Fruit fly (Drosophila melanogaster): ENCODE data around the gene CG1958.

CG1958 gene

dm6 chrX:7302329-7302728 is 35.6 kb downstream of the CG1958 start (continued):
- TF ChIP-seq org-1 (GFP tag; optimal IDR thresholded peaks at IDR 0.05) (no peak), CG13424 (tag; optimal IDR thresholded peaks at IDR 0.05) (peak; percentile 27), CG6683 (GFP tag; optimal IDR thresholded peaks at IDR 0.05) (no peak), CoRest (tag; optimal IDR thresholded peaks at IDR 0.05) (peak; percentile 35), Dad (GFP tag; optimal IDR thresholded peaks at IDR 0.05) (no peak), E2f2 (GFP tag; IDR thresholded peaks at IDR 0.05) (no peak), CG9215 (GFP tag; IDR thresholded peaks at IDR 0.05) (no peak), lab (GFP tag; optimal IDR thresholded peaks at IDR 0.05) (no peak), CG2875 (GFP tag; optimal IDR thresholded peaks at IDR 0.05) (peak; percentile 16), nom (GFP tag; optimal IDR thresholded peaks at IDR 0.05) (peak; percentile 87), CG4820 (GFP tag; optimal IDR thresholded peaks at IDR 0.05) (peak; percentile 7), mam (GFP tag; optimal IDR thresholded peaks at IDR 0.05) (no peak), CG1603 (tag; optimal IDR thresholded peaks at IDR 0.05) (peak; percentile 35), prd (optimal IDR thresholded peaks at IDR 0.05) (no peak), prd (GFP tag; IDR thresholded peaks at IDR 0.05) (peak; percentile 65; the same call in 2 of the 3 replicates), CG12769 (tag; optimal IDR thresholded peaks at IDR 0.05) (no peak), ato (GFP tag; IDR thresholded peaks at IDR 0.05; ENCODE audit: partially characterized antibody) (no peak), fu2 (GFP tag; optimal IDR thresholded peaks at IDR 0.05) (no peak), CG18599 (GFP tag; optimal IDR thresholded peaks at IDR 0.05) (no peak), vnd (GFP tag; IDR thresholded peaks at IDR 0.05; ENCODE audit: partially characterized antibody) (no peak), tup (GFP tag; optimal IDR thresholded peaks at IDR 0.05) (no peak), CG32772 (GFP tag; IDR thresholded peaks at IDR 0.05) (peak; percentile 54; the same call in 1 of the 2 replicates), dmrt11E (tag; optimal IDR thresholded peaks at IDR 0.05) (peak; percentile 62), cwo (GFP tag; optimal IDR thresholded peaks at IDR 0.05) (no peak), Adf1 (GFP tag; IDR thresholded peaks at IDR 0.05) (no peak), stc (GFP tag; IDR thresholded peaks at IDR 0.05) (0 out of 2 replicates have a peak, but pooled peaks have one; percentile 16), Hr3 (GFP tag; optimal IDR thresholded peaks at IDR 0.05) (no peak), CG8478 (optimal IDR thresholded peaks at IDR 0.05) (no peak), Dip2 (GFP tag; IDR thresholded peaks at IDR 0.05) (no peak), CG8089 (GFP tag; optimal IDR thresholded peaks at IDR 0.05) (no peak), schlank (tag; optimal IDR thresholded peaks at IDR 0.05) (no peak), CG18619 (GFP tag; optimal IDR thresholded peaks at IDR 0.05) (no peak), ewg (GFP tag; optimal IDR thresholded peaks at IDR 0.05) (peak; percentile 4), BEAF-32 (GFP tag; optimal IDR thresholded peaks at IDR 0.05) (no peak), Xbp1 (GFP tag; optimal IDR thresholded peaks at IDR 0.05) (peak; percentile 42), CG9932 (GFP tag; IDR thresholded peaks at IDR 0.05) (no peak), Tbp (GFP tag; optimal IDR thresholded peaks at IDR 0.05) (no peak), ci (GFP tag; IDR thresholded peaks at IDR 0.05) (0 out of 3 replicates have a peak, but pooled peaks have one; percentile 42), twi (tag; optimal IDR thresholded peaks at IDR 0.05) (no peak), ATbp (GFP tag; optimal IDR thresholded peaks at IDR 0.05) (peak; percentile 11), Pdp1 (GFP tag; optimal IDR thresholded peaks at IDR 0.05) (peak in 1 of 2 experiments; percentile 2), sens (GFP tag) (peak; percentile 83), gce (GFP tag; IDR thresholded peaks at IDR 0.05) (no peak), CG10654 (GFP tag; optimal IDR thresholded peaks at IDR 0.05) (no peak), ssp (GFP tag; IDR thresholded peaks at IDR 0.05) (peak; percentile 13; the same call in 1 of the 2 replicates), CG10267 (tag; optimal IDR thresholded peaks at IDR 0.05) (peak; percentile 14), Meics (GFP tag; optimal IDR thresholded peaks at IDR 0.05) (no peak), Hand (GFP tag; optimal IDR thresholded peaks at IDR 0.05) (no peak), Gsc (GFP tag; IDR thresholded peaks at IDR 0.05) (no peak), CG6813 (GFP tag; optimal IDR thresholded peaks at IDR 0.05) (no peak), MBD-R2 (GFP tag; IDR thresholded peaks at IDR 0.05) (no peak)

All from whole organism, embryonic.